Fruit fly (Drosophila melanogaster) whole organism, embryonic: ENCODE data around the gene Arc42.

Experiments used
- Bteb2 ChIP-seq: fragments of 200-800 bp; sonication (Bioruptor generic); optimal IDR thresholded peaks from 2 replicates; lab custom pipeline; 2016; ENCODE audit warnings: missing biosample characterization, missing genetic modification characterization
- CG10147 ChIP-seq: fragments of 200-800 bp; sonication (Bioruptor generic); optimal IDR thresholded peaks from 2 replicates; lab custom pipeline; 2019; ENCODE audit warnings: missing biosample characterization, mild to moderate bottlenecking, missing genetic modification characterization, moderate library complexity
- CG10543 ChIP-seq: fragments of 200-800 bp; sonication (Bioruptor generic); optimal IDR thresholded peaks from 3 replicates; lab custom pipeline; 2017; ENCODE audit warnings: missing biosample characterization, mild to moderate bottlenecking, missing genetic modification characterization, moderate library complexity
- CG11093 ChIP-seq: fragments of 200-800 bp; sonication (Bioruptor generic); IDR thresholded peaks from 3 replicates; pipeline ENCODE4 v1.3.6; 2022; ENCODE audit warnings: missing biosample characterization, missing genetic modification characterization
- CG11504 ChIP-seq: fragments of 200-800 bp; sonication (Bioruptor generic); optimal IDR thresholded peaks from 3 replicates; lab custom pipeline; 2019; ENCODE audit warnings: missing biosample characterization, mild to moderate bottlenecking, missing genetic modification characterization, moderate library complexity
- CG11695 ChIP-seq: fragments of 200-800 bp; sonication (Bioruptor generic); IDR thresholded peaks from 3 replicates; pipeline ENCODE4 v1.3.6; 2022; ENCODE audit warnings: missing biosample characterization, missing genetic modification characterization
- CG12071 ChIP-seq: fragments of 200-800 bp; sonication (Bioruptor generic); optimal IDR thresholded peaks from 3 replicates; lab custom pipeline; 2018; ENCODE audit warnings: missing biosample characterization, mild to moderate bottlenecking, missing genetic modification characterization
- CG12744 ChIP-seq: fragments of 200-800 bp; sonication (Bioruptor generic); optimal IDR thresholded peaks from 2 replicates; lab custom pipeline; 2016; ENCODE audit warnings: missing biosample characterization, missing genetic modification characterization
- CG17802 ChIP-seq: fragments of 200-800 bp; sonication (Bioruptor generic); optimal IDR thresholded peaks from 2 replicates; lab custom pipeline; 2018; ENCODE audit warnings: missing biosample characterization, mild to moderate bottlenecking, missing genetic modification characterization, moderate library complexity
- CG18619 ChIP-seq: fragments of 200-800 bp; sonication (Bioruptor generic); optimal IDR thresholded peaks from 3 replicates; lab custom pipeline; 2017; ENCODE audit warnings: missing biosample characterization, mild to moderate bottlenecking, missing genetic modification characterization
- CG3065 ChIP-seq: fragments of 200-800 bp; sonication (Bioruptor generic); optimal IDR thresholded peaks from 2 replicates; lab custom pipeline; 2016; ENCODE audit warnings: missing biosample characterization, missing genetic modification characterization
- CG33557 ChIP-seq: fragments of 200-800 bp; sonication (Bioruptor generic); optimal IDR thresholded peaks from 2 replicates; lab custom pipeline; 2019; ENCODE audit warnings: missing biosample characterization, mild to moderate bottlenecking, missing genetic modification characterization, moderate library complexity
- CG3407 ChIP-seq: fragments of 200-800 bp; sonication (Bioruptor generic); optimal IDR thresholded peaks from 2 replicates; lab custom pipeline; 2018; ENCODE audit warnings: missing biosample characterization, mild to moderate bottlenecking, missing genetic modification characterization
- CG34422 ChIP-seq: fragments of 200-800 bp; sonication (Bioruptor generic); IDR thresholded peaks from 3 replicates; pipeline ENCODE4 v1.3.6; 2022; ENCODE audit warnings: missing biosample characterization, missing genetic modification characterization
- CG4282 ChIP-seq: fragments of 200-800 bp; sonication (Bioruptor generic); optimal IDR thresholded peaks from 2 replicates; lab custom pipeline; 2016; ENCODE audit warnings: missing biosample characterization, missing genetic modification characterization
- CG4404 ChIP-seq: fragments of 200-800 bp; sonication (Bioruptor generic); IDR thresholded peaks from 2 replicates; pipeline ENCODE4 v1.3.6; 2022; ENCODE audit warnings: missing biosample characterization, missing genetic modification characterization
- CG4707 ChIP-seq: fragments of 200-800 bp; sonication (Bioruptor generic); optimal IDR thresholded peaks from 2 replicates; lab custom pipeline; 2018; ENCODE audit warnings: missing biosample characterization, mild to moderate bottlenecking, missing genetic modification characterization, moderate library complexity
- CG4854 ChIP-seq: fragments of 200-800 bp; sonication (Bioruptor generic); optimal IDR thresholded peaks from 2 replicates; lab custom pipeline; 2016; ENCODE audit warnings: missing biosample characterization, missing genetic modification characterization, inconsistent platforms
- CG5245 ChIP-seq: fragments of 200-800 bp; sonication (Bioruptor generic); optimal IDR thresholded peaks from 3 replicates; lab custom pipeline; 2016; ENCODE audit warnings: missing biosample characterization, missing genetic modification characterization
- CG9727 ChIP-seq: fragments of 200-800 bp; sonication (Bioruptor generic); optimal IDR thresholded peaks from 3 replicates; lab custom pipeline; 2017; ENCODE audit warnings: missing biosample characterization, mild to moderate bottlenecking, missing genetic modification characterization
- Camta ChIP-seq: fragments of 200-800 bp; sonication (Bioruptor generic); optimal IDR thresholded peaks from 2 replicates; lab custom pipeline; 2016; ENCODE audit warnings: missing biosample characterization, missing genetic modification characterization
- Deaf1 ChIP-seq: fragments of 200-800 bp; optimal IDR thresholded peaks from 3 replicates; lab custom pipeline; 2019; ENCODE audit warnings: missing biosample characterization, mild to moderate bottlenecking, missing genetic modification characterization, moderate library complexity
- Dip3 ChIP-seq: fragments of 200-800 bp; sonication (Bioruptor generic); optimal IDR thresholded peaks from 3 replicates; lab custom pipeline; 2016; ENCODE audit warnings: missing biosample characterization, missing genetic modification characterization
- Elba2 ChIP-seq: fragments of 200-800 bp; sonication (Bioruptor generic); optimal IDR thresholded peaks from 3 replicates; lab custom pipeline; 2016; ENCODE audit warnings: missing biosample characterization, missing genetic modification characterization
- Fer1 ChIP-seq: fragments of 200-800 bp; sonication (Bioruptor generic); optimal IDR thresholded peaks from 2 replicates; lab custom pipeline; 2017; ENCODE audit warnings: missing biosample characterization, mild to moderate bottlenecking, missing genetic modification characterization
- Fer2 ChIP-seq: fragments of 200-800 bp; sonication (Bioruptor generic); optimal IDR thresholded peaks from 2 replicates; lab custom pipeline; 2018; ENCODE audit warnings: missing biosample characterization, mild to moderate bottlenecking, missing genetic modification characterization, moderate library complexity
- Fer3 ChIP-seq: fragments of 200-800 bp; sonication (Bioruptor generic); optimal IDR thresholded peaks from 2 replicates; lab custom pipeline; 2018; ENCODE audit warnings: missing biosample characterization, mild to moderate bottlenecking, missing genetic modification characterization, moderate library complexity
- HLH4C ChIP-seq: fragments of 200-800 bp; sonication (Bioruptor generic); IDR thresholded peaks from 3 replicates; pipeline ENCODE4 v1.3.6; 2022; ENCODE audit warnings: missing biosample characterization, missing genetic modification characterization; ENCODE audit not compliant: partially characterized antibody
- HmgD ChIP-seq: fragments of 200-800 bp; sonication (Bioruptor generic); optimal IDR thresholded peaks from 3 replicates; lab custom pipeline; 2016; ENCODE audit warnings: missing biosample characterization, missing genetic modification characterization
- NC2β ChIP-seq: fragments of 200-800 bp; sonication (Bioruptor generic); optimal IDR thresholded peaks from 2 replicates; lab custom pipeline; 2016; ENCODE audit warnings: missing biosample characterization, missing genetic modification characterization
- Pdp1 ChIP-seq, 2 experiments: fragments of 200-800 bp; sonication (Bioruptor generic); optimal IDR thresholded peaks; 3 replicates each; lab custom pipeline; 2016; ENCODE audit warnings: missing biosample characterization in 2 of 2, missing genetic modification characterization in 2 of 2, mild to moderate bottlenecking in 1 of 2, moderate library complexity in 1 of 2
- ara ChIP-seq: fragments of 200-800 bp; sonication (Bioruptor generic); IDR thresholded peaks from 2 replicates; pipeline ENCODE4 v1.3.6; 2022; ENCODE audit warnings: missing biosample characterization, missing genetic modification characterization
- bab2 ChIP-seq: fragments of 200-800 bp; sonication (Bioruptor generic); optimal IDR thresholded peaks from 2 replicates; lab custom pipeline; 2016; ENCODE audit warnings: missing biosample characterization, missing genetic modification characterization
- chn ChIP-seq: fragments of 200-800 bp; sonication (Bioruptor generic); optimal IDR thresholded peaks from 2 replicates; lab custom pipeline; 2016; ENCODE audit warnings: missing biosample characterization, missing genetic modification characterization
- ci ChIP-seq: fragments of 200-800 bp; sonication (Bioruptor generic); IDR thresholded peaks from 3 replicates; pipeline ENCODE4 v1.3.6; 2022; ENCODE audit warnings: missing biosample characterization, missing genetic modification characterization
- crc ChIP-seq: fragments of 200-800 bp; sonication (Bioruptor generic); optimal IDR thresholded peaks from 2 replicates; lab custom pipeline; 2016; ENCODE audit warnings: missing biosample characterization, missing genetic modification characterization
- crol ChIP-seq: fragments of 200-800 bp; sonication (Bioruptor generic); IDR thresholded peaks from 2 replicates; pipeline ENCODE4 v1.3.6; 2022; ENCODE audit warnings: missing biosample characterization, missing genetic modification characterization
- dimm ChIP-seq: fragments of 200-800 bp; sonication (Bioruptor generic); IDR thresholded peaks from 2 replicates; pipeline ENCODE4 v1.3.6; 2022; ENCODE audit warnings: missing biosample characterization, missing genetic modification characterization
- kah ChIP-seq: fragments of 200-800 bp; sonication (Bioruptor generic); optimal IDR thresholded peaks from 2 replicates; lab custom pipeline; 2018; ENCODE audit warnings: missing biosample characterization, mild to moderate bottlenecking, missing genetic modification characterization
- knrl ChIP-seq: fragments of 200-800 bp; sonication (Bioruptor generic); IDR thresholded peaks from 3 replicates; pipeline ENCODE4 v1.3.6; 2022; ENCODE audit warnings: missing biosample characterization, missing genetic modification characterization; ENCODE audit not compliant: partially characterized antibody
- lmd ChIP-seq: fragments of 200-800 bp; sonication (Bioruptor generic); IDR thresholded peaks from 2 replicates; pipeline ENCODE4 v1.3.6; 2022; ENCODE audit warnings: missing biosample characterization, missing genetic modification characterization
- oc ChIP-seq: fragments of 200-800 bp; sonication (Bioruptor generic); optimal IDR thresholded peaks from 2 replicates; lab custom pipeline; 2018; ENCODE audit warnings: missing biosample characterization, mild to moderate bottlenecking, missing genetic modification characterization, moderate library complexity
- otp ChIP-seq: fragments of 200-800 bp; sonication (Bioruptor generic); IDR thresholded peaks from 3 replicates; pipeline ENCODE4, ENCODE4 v1.3.6; 2022; ENCODE audit warnings: missing biosample characterization, missing genetic modification characterization
- pita ChIP-seq: fragments of 200-800 bp; sonication (Bioruptor generic); optimal IDR thresholded peaks from 2 replicates; lab custom pipeline; 2017; ENCODE audit warnings: missing biosample characterization, mild to moderate bottlenecking, missing genetic modification characterization
- row ChIP-seq: fragments of 200-800 bp; sonication (Bioruptor generic); IDR thresholded peaks from 3 replicates; pipeline ENCODE4 v1.3.6; 2022; ENCODE audit warnings: missing biosample characterization, missing genetic modification characterization
- schlank ChIP-seq: fragments of 200-800 bp; sonication (Bioruptor generic); optimal IDR thresholded peaks from 2 replicates; lab custom pipeline; 2018; ENCODE audit warnings: missing biosample characterization, mild to moderate bottlenecking, missing genetic modification characterization
- seq ChIP-seq: fragments of 200-800 bp; sonication (Bioruptor generic); IDR thresholded peaks from 2 replicates; pipeline ENCODE4 v1.3.6; 2022; ENCODE audit warnings: missing biosample characterization, missing genetic modification characterization
- shn ChIP-seq: fragments of 200-800 bp; sonication (Bioruptor generic); optimal IDR thresholded peaks from 3 replicates; lab custom pipeline; 2016; ENCODE audit warnings: missing biosample characterization, missing genetic modification characterization
- vfl ChIP-seq: fragments of 200-800 bp; sonication (Bioruptor generic); optimal IDR thresholded peaks from 2 replicates; lab custom pipeline; 2016; ENCODE audit warnings: missing biosample characterization, missing genetic modification characterization

Gene Arc42

DNA sequence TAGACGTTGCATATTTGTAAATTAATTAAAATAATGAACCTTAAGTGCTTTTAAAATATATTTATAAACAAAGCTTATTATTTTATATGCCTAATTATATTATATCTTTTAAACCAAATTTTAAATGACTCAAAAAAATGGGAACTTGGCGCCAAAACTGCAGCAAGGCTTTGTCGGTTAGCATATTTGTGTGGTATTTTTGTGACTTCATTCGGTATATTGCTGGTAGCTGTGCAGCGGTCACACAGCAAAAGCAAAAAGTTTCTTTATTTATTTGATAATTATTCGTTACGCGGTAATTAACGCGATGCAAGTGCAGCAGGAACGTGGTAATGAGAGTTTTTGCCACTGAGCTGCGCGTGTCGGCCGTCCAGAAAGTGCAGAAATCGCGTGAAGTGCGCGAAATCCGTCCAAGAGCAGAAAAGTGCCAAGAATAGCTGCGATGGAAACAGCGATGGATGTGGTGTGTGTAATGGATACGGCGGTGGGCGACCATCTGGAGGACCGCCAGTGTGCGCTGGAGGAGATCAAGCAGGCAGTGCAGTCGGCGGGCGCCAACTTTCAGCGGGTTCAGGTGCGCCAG lies 2.0 kb downstream of the Arc42 start, which contains the start of gene Ask1 (continued):
- no peak for TF ChIP-seq CG9727 (GFP tag; lab: Kevin White, UChicago)
- no peak for TF ChIP-seq CG33557 (GFP tag; lab: Kevin White, UChicago)
- no peak for TF ChIP-seq CG11695 (GFP tag; lab: Robert Waterston, UW)
- TF ChIP-seq CG4707 (GFP tag; lab: Kevin White, UChicago), result no peak
- no peak for TF ChIP-seq CG3065 (GFP tag; lab: Kevin White, UChicago)
- TF ChIP-seq shn, result no peak
- TF ChIP-seq seq (GFP tag; lab: Robert Waterston, UW), result no peak
- TF ChIP-seq Camta (GFP tag; lab: Kevin White, UChicago), result no peak
- TF ChIP-seq Fer2 (tag; lab: Kevin White, UChicago), result no peak
- no peak for TF ChIP-seq Bteb2 (GFP tag; lab: Kevin White, UChicago)
- no peak for TF ChIP-seq Deaf1 (tag; lab: Kevin White, UChicago)
- TF ChIP-seq CG11504, result no peak
- TF ChIP-seq CG10543 (GFP tag; lab: Kevin White, UChicago), result no peak
- no peak for TF ChIP-seq CG4282
- no peak for TF ChIP-seq knrl (GFP tag; lab: Robert Waterston, UW)
- no peak for TF ChIP-seq CG12744
- no peak for TF ChIP-seq row (GFP tag; lab: Robert Waterston, UW)
- no peak for TF ChIP-seq NC2β (GFP tag; lab: Kevin White, UChicago)
- no peak for TF ChIP-seq crc (GFP tag; lab: Kevin White, UChicago)
- TF ChIP-seq ci, result no peak
- TF ChIP-seq CG5245 (GFP tag; lab: Kevin White, UChicago), result no peak
- TF ChIP-seq CG34422 (GFP tag; lab: Robert Waterston, UW), result 0 out of 3 replicates have a peak, but pooled peaks have one; percentile 24

dm6 chr3R:19880431-19880939 lies 2.9 kb downstream of the Arc42 start:
- TF ChIP-seq CG18619 (peak; percentile 57), Fer1 (GFP tag; lab: Kevin White, UChicago) (peak; percentile 83), schlank (tag; lab: Kevin White, UChicago) (no peak), bab2 (peak; percentile 29), otp (GFP tag; lab: Robert Waterston, UW) (no peak), Fer3 (tag; lab: Kevin White, UChicago) (peak; percentile 53), CG11093 (0 out of 3 replicates have a peak, but pooled peaks have one; percentile 29), CG4404 (0 out of 2 replicates have a peak, but pooled peaks have one; percentile 16), crol (GFP tag; lab: Robert Waterston, UW) (no peak), oc (tag; lab: Kevin White, UChicago) (peak; percentile 21), vfl (GFP tag; lab: Kevin White, UChicago) (no peak), chn (GFP tag; lab: Kevin White, UChicago) (peak; percentile 9), CG12071 (no peak), HLH4C (GFP tag; lab: Robert Waterston, UW) (no peak), CG10147 (peak; percentile 54), CG4854 (GFP tag; lab: Kevin White, UChicago) (peak; percentile 22), HmgD (GFP tag; lab: Kevin White, UChicago) (no peak), Dip3 (peak; percentile 31), dimm (no peak), pita (no peak), lmd (GFP tag; lab: Robert Waterston, UW) (0 out of 2 replicates have a peak, but pooled peaks have one; percentile 15), Elba2 (no peak), CG3407 (GFP tag; lab: Kevin White, UChicago) (peak; percentile 17), ara (GFP tag; lab: Robert Waterston, UW) (0 out of 2 replicates have a peak, but pooled peaks have one; percentile 18), knrl (GFP tag; lab: Robert Waterston, UW) (no peak), CG17802 (tag; lab: Kevin White, UChicago) (peak; percentile 1), CG4282 (no peak), Pdp1 (GFP tag; optimal IDR thresholded peaks at IDR 0.05; lab: Kevin White, UChicago) (peak in 1 of 2 experiments; percentile 35), kah (GFP tag; lab: Kevin White, UChicago) (peak; percentile 79)
